Worm (Caenorhabditis elegans): ENCODE data around the gene C05B5.5.

Gene C05B5.5

ce11 chrIII:9993535-9993934 lies 7.6 kb upstream of the C05B5.5 start, which contains the start of gene C05B5.4:
C05B5.4 (plus strand) TSS chrIII:9993885.
- TF ChIP-seq unc-39 (tag; optimal IDR thresholded peaks at IDR 0.05) (no peak), ceh-82 (tag; optimal IDR thresholded peaks at IDR 0.05) (no peak)

- TF ChIP-seq nhr-6 (tag; optimal IDR thresholded peaks at IDR 0.05) (no peak), nhr-237 (tag; optimal IDR thresholded peaks at IDR 0.05) (no peak), Y55F3AM.14 (GFP tag; optimal IDR thresholded peaks at IDR 0.05) (no peak), nhr-77 (tag; optimal IDR thresholded peaks at IDR 0.05) (no peak), mab-5 (tag; optimal IDR thresholded peaks at IDR 0.05) (no peak), nhr-25 (tag; optimal IDR thresholded peaks at IDR 0.05) (no peak), skn-1 (tag; optimal IDR thresholded peaks at IDR 0.05) (no peak), dmd-4 (tag; optimal IDR thresholded peaks at IDR 0.05) (no peak), elt-3 (tag; optimal IDR thresholded peaks at IDR 0.05) (no peak), mbf-1 (tag; optimal IDR thresholded peaks at IDR 0.05) (no peak), ztf-4 (tag; optimal IDR thresholded peaks at IDR 0.05) (no peak), zag-1 (tag; optimal IDR thresholded peaks at IDR 0.05) (no peak), nhr-12 (tag; optimal IDR thresholded peaks at IDR 0.05) (no peak), unc-62 (GFP tag; optimal IDR thresholded peaks at IDR 0.05) (no peak), F13H6.1 (tag; optimal IDR thresholded peaks at IDR 0.05) (no peak), ztf-11 (tag; optimal IDR thresholded peaks at IDR 0.05) (no peak), crh-2 (tag; optimal IDR thresholded peaks at IDR 0.05) (no peak), snpc-4 (tag; optimal IDR thresholded peaks at IDR 0.05) (no peak), unc-39 (tag; optimal IDR thresholded peaks at IDR 0.05) (no peak), ceh-82 (tag; optimal IDR thresholded peaks at IDR 0.05) (no peak)
Observed at ce11 chrIII:9997890-9998289, 3.3 kb upstream of the C05B5.5 start, which contains the start of gene pqn-8. pqn-8 (minus strand) TSS chrIII:9997990.

ce11 chrIII:9999235-9999634 lies 1.9 kb upstream of the C05B5.5 start, which contains the start of gene C05B5.17:
C05B5.17 (minus strand) TSS chrIII:9999335.
- no peak for TF ChIP-seq nhr-6 (tag; optimal IDR thresholded peaks at IDR 0.05)
- TF ChIP-seq nhr-237 (tag; optimal IDR thresholded peaks at IDR 0.05) = no peak
- TF ChIP-seq snpc-4 (tag; optimal IDR thresholded peaks at IDR 0.05) = no peak
- no peak for TF ChIP-seq ztf-11 (tag; optimal IDR thresholded peaks at IDR 0.05)
- no peak for TF ChIP-seq nhr-129 (tag; optimal IDR thresholded peaks at IDR 0.05)
- TF ChIP-seq nhr-23 (tag; optimal IDR thresholded peaks at IDR 0.05) = no peak
- TF ChIP-seq sma-9 (GFP tag; optimal IDR thresholded peaks at IDR 0.05) = no peak
- TF ChIP-seq sma-9 (tag; optimal IDR thresholded peaks at IDR 0.05) = no peak
- TF ChIP-seq ZK546.5 (tag; optimal IDR thresholded peaks at IDR 0.05) = no peak
- TF ChIP-seq egl-27 (tag; optimal IDR thresholded peaks at IDR 0.05) = no peak
- no peak for TF ChIP-seq lsy-2 (tag; optimal IDR thresholded peaks at IDR 0.05)
- no peak for TF ChIP-seq ztf-4 (tag; optimal IDR thresholded peaks at IDR 0.05)
- no peak for TF ChIP-seq mdl-1 (tag; optimal IDR thresholded peaks at IDR 0.05)
- no peak for TF ChIP-seq skn-1 (tag; optimal IDR thresholded peaks at IDR 0.05)
- TF ChIP-seq sem-4 (tag; optimal IDR thresholded peaks at IDR 0.05) = no peak
- TF ChIP-seq unc-62 (GFP tag; optimal IDR thresholded peaks at IDR 0.05) = no peak

ce11 chrIII:10000428-10000827 lies 732 bp upstream of the C05B5.5 start, which contains the start of gene C05B5.2:
C05B5.2 (minus strand) TSS chrIII:10000528.
- TF ChIP-seq unc-55 (GFP tag; optimal IDR thresholded peaks at IDR 0.05) (no peak), elt-1 (tag; optimal IDR thresholded peaks at IDR 0.05) (no peak), ztf-4 (tag; optimal IDR thresholded peaks at IDR 0.05) (no peak), zag-1 (tag; optimal IDR thresholded peaks at IDR 0.05) (no peak), unc-62 (GFP tag; optimal IDR thresholded peaks at IDR 0.05) (no peak)

ce11 chrIII:10004213-10004612 lies 3.1 kb downstream of the C05B5.5 start, which contains the start of gene C05B5.11:
C05B5.11 (plus strand) TSS chrIII:10004513.
- no peak for TF ChIP-seq mab-5 (tag; optimal IDR thresholded peaks at IDR 0.05)
- no peak for TF ChIP-seq Y55F3AM.14 (GFP tag; optimal IDR thresholded peaks at IDR 0.05)
- no peak for TF ChIP-seq egl-27 (tag; optimal IDR thresholded peaks at IDR 0.05)
- TF ChIP-seq nhr-77 (tag; optimal IDR thresholded peaks at IDR 0.05) = no peak
- no peak for TF ChIP-seq ztf-4 (tag; optimal IDR thresholded peaks at IDR 0.05)
- TF ChIP-seq C34F6.9 (tag; optimal IDR thresholded peaks at IDR 0.05) = no peak
- no peak for TF ChIP-seq nhr-6 (tag; optimal IDR thresholded peaks at IDR 0.05)
- TF ChIP-seq nhr-237 (tag; optimal IDR thresholded peaks at IDR 0.05) = no peak
- no peak for TF ChIP-seq ZK546.5 (tag; optimal IDR thresholded peaks at IDR 0.05)
- no peak for TF ChIP-seq unc-62 (GFP tag; optimal IDR thresholded peaks at IDR 0.05)
- TF ChIP-seq peb-1 (tag; optimal IDR thresholded peaks at IDR 0.05) = no peak
- no peak for TF ChIP-seq aly-2 (tag; optimal IDR thresholded peaks at IDR 0.05)
- no peak for TF ChIP-seq ztf-1 (GFP tag; conservative IDR thresholded peaks at IDR 0.05)

All from whole organism, L2 larva.